Worm (Caenorhabditis elegans) whole organism, L4 larva: ENCODE data around the gene C39F7.1.

ENCODE experiments used
- F44E2.7 ChIP-seq: fragments of 200-800 bp; sonication (Bioruptor generic); IDR thresholded peaks from 2 replicates; pipeline ENCODE4 v2.1.2; 2022; ENCODE audit warnings: missing genetic modification characterization, missing compliant biosample characterization
- F49E8.2 ChIP-seq: sonication (generic microtip); optimal IDR thresholded peaks from 2 replicates; lab custom pipeline; 2016; ENCODE audit warnings: missing compliant biosample characterization, mild to moderate bottlenecking, missing genetic modification characterization, borderline replicate concordance
- T26A8.4 ChIP-seq: fragments of 200-800 bp; sonication (Bioruptor generic); IDR thresholded peaks from 2 replicates; pipeline ENCODE4 v1.3.6; 2022; ENCODE audit warnings: missing genetic modification characterization, missing compliant biosample characterization
- Y105C5A.15 ChIP-seq: fragments of 200-800 bp; sonication (Bioruptor generic); IDR thresholded peaks from 2 replicates; pipeline ENCODE4 v1.3.6; 2022; ENCODE audit warnings: missing genetic modification characterization, missing compliant biosample characterization
- Y75B8A.6 ChIP-seq: fragments of 200-800 bp; sonication (Bioruptor generic); IDR thresholded peaks from 2 replicates; pipeline ENCODE4 v1.3.6; 2022; ENCODE audit warnings: missing genetic modification reagents, missing genetic modification characterization, missing compliant biosample characterization
- ZK546.5 ChIP-seq, 2 experiments: sonication (generic microtip); optimal IDR thresholded peaks; 2 replicates each; lab custom pipeline; 2017; ENCODE audit warnings: missing biosample characterization in 2 of 2, missing genetic modification characterization in 2 of 2
- aha-1 ChIP-seq: fragments of 150-350 bp; peaks from one replicate; lab custom pipeline; 2014; ENCODE audit warnings: missing biosample characterization, missing genetic modification characterization
- ceh-28 ChIP-seq: fragments of 150-350 bp; optimal IDR thresholded peaks from 2 replicates; lab custom pipeline; 2014; ENCODE audit warnings: missing biosample characterization, missing genetic modification reagents, missing genetic modification characterization
- ceh-44 ChIP-seq: fragments of 200-800 bp; sonication (Bioruptor generic); IDR thresholded peaks from 2 replicates; pipeline ENCODE4 v1.3.6; 2022; ENCODE audit warnings: missing genetic modification reagents, missing genetic modification characterization, missing compliant biosample characterization
- ceh-62 ChIP-seq: sonication (generic microtip); optimal IDR thresholded peaks from 2 replicates; lab custom pipeline; 2017; ENCODE audit warnings: missing biosample characterization, missing genetic modification characterization
- ceh-82 ChIP-seq: sonication (generic microtip); optimal IDR thresholded peaks from 2 replicates; lab custom pipeline; 2017; ENCODE audit warnings: missing biosample characterization, missing genetic modification characterization
- cey-2 ChIP-seq: sonication (generic microtip); optimal IDR thresholded peaks from 3 replicates; lab custom pipeline; 2017; ENCODE audit warnings: missing genetic modification characterization, mild to moderate bottlenecking, missing compliant biosample characterization, antibody characterized with exemption, borderline replicate concordance; ENCODE audit not compliant: insufficient read depth
- daf-19 ChIP-seq: fragments of 200-800 bp; sonication (Bioruptor generic); conservative IDR thresholded peaks from 2 replicates; pipeline ENCODE4 v1.3.6; 2022; ENCODE audit warnings: missing genetic modification characterization, missing compliant biosample characterization
- daf-8 ChIP-seq: fragments of 200-800 bp; sonication (Bioruptor generic); IDR thresholded peaks from 2 replicates; pipeline ENCODE4 v1.3.6; 2022; ENCODE audit warnings: missing genetic modification characterization, missing compliant biosample characterization
- dmd-6 ChIP-seq: fragments of 200-800 bp; sonication (Bioruptor generic); IDR thresholded peaks from 2 replicates; pipeline ENCODE4 v1.3.6; 2022; ENCODE audit warnings: missing genetic modification reagents, missing genetic modification characterization, missing compliant biosample characterization
- dpl-1 ChIP-seq: fragments of 150-350 bp; optimal IDR thresholded peaks from 2 replicates; lab custom pipeline; 2014; ENCODE audit warnings: missing biosample characterization, missing genetic modification reagents, missing genetic modification characterization
- duxl-1 ChIP-seq: sonication (generic microtip); optimal IDR thresholded peaks from 2 replicates; lab custom pipeline; 2016; ENCODE audit warnings: mild to moderate bottlenecking, missing genetic modification characterization, moderate library complexity, missing compliant biosample characterization; ENCODE audit not compliant: poor library complexity
- egl-43 ChIP-seq: fragments of 200-800 bp; sonication (Bioruptor generic); IDR thresholded peaks from 2 replicates; pipeline ENCODE4 v1.3.6; 2022; ENCODE audit warnings: missing genetic modification reagents, missing genetic modification characterization, missing compliant biosample characterization
- fos-1 ChIP-seq: fragments of 150-350 bp; optimal IDR thresholded peaks from 2 replicates; lab custom pipeline; 2014; ENCODE audit warnings: missing biosample characterization, missing genetic modification characterization
- hmg-1.1 ChIP-seq: fragments of 200-800 bp; sonication (Bioruptor generic); IDR thresholded peaks from 2 replicates; pipeline ENCODE4 v1.3.6; 2022; ENCODE audit warnings: missing genetic modification reagents, missing genetic modification characterization, missing compliant biosample characterization
- jun-1 ChIP-seq: fragments of 150-350 bp; optimal IDR thresholded peaks from 2 replicates; lab custom pipeline; 2014; ENCODE audit warnings: missing biosample characterization, missing genetic modification reagents, missing genetic modification characterization
- lim-7 ChIP-seq: fragments of 200-800 bp; sonication (Bioruptor generic); IDR thresholded peaks from 2 replicates; pipeline ENCODE4 v1.3.6; 2022; ENCODE audit warnings: missing genetic modification characterization, missing compliant biosample characterization
- lin-13 ChIP-seq: fragments of 150-350 bp; optimal IDR thresholded peaks from 2 replicates; lab custom pipeline; 2014; ENCODE audit warnings: missing biosample characterization, missing genetic modification reagents, missing genetic modification characterization
- lin-15B ChIP-seq: fragments of 150-350 bp; sonication (generic microtip); optimal IDR thresholded peaks from 3 replicates; lab custom pipeline; 2014; ENCODE audit warnings: missing biosample characterization, missing genetic modification characterization
- lsy-2 ChIP-seq, 2 experiments: fragments of 150-350 bp in 1 of 2; sonication (generic microtip) in 1 of 2; optimal IDR thresholded peaks; 2 replicates each; lab custom pipeline; 2014 to 2017; ENCODE audit warnings: missing biosample characterization in 2 of 2, missing genetic modification characterization in 2 of 2
- madf-5 ChIP-seq, 2 experiments: fragments of 200-800 bp; sonication (Bioruptor generic); IDR thresholded peaks; 2 replicates each; pipeline ENCODE4 v1.3.6; 2022; ENCODE audit warnings: missing compliant biosample characterization in 2 of 2, missing genetic modification characterization in 2 of 2
- mxl-3 ChIP-seq: fragments of 200-800 bp; sonication (Bioruptor generic); optimal IDR thresholded peaks from 2 replicates; lab custom pipeline; 2018; ENCODE audit warnings: mild to moderate bottlenecking, missing genetic modification characterization, missing compliant biosample characterization
- nhr-111 ChIP-seq: fragments of 200-800 bp; sonication (Bioruptor generic); optimal IDR thresholded peaks from 2 replicates; lab custom pipeline; 2018; ENCODE audit warnings: mild to moderate bottlenecking, missing genetic modification characterization, missing compliant biosample characterization
- nhr-237 ChIP-seq: sonication (generic microtip); optimal IDR thresholded peaks from 2 replicates; lab custom pipeline; 2017; ENCODE audit warnings: missing biosample characterization, missing genetic modification characterization
- nhr-25 ChIP-seq: sonication (generic microtip); optimal IDR thresholded peaks from 2 replicates; lab custom pipeline; 2017; ENCODE audit warnings: missing genetic modification characterization, mild to moderate bottlenecking, missing compliant biosample characterization, antibody characterized with exemption, moderate library complexity, borderline replicate concordance; ENCODE audit not compliant: insufficient read depth
- nhr-28 ChIP-seq: fragments of 150-350 bp; optimal IDR thresholded peaks from 2 replicates; lab custom pipeline; 2014; ENCODE audit warnings: missing biosample characterization, missing genetic modification characterization
- nhr-48 ChIP-seq: sonication (generic microtip); optimal IDR thresholded peaks from 2 replicates; lab custom pipeline; 2016; ENCODE audit warnings: mild to moderate bottlenecking, missing genetic modification characterization, missing compliant biosample characterization
- pha-4 ChIP-seq, 2 experiments: fragments of 150-350 bp in 1 of 2; fragments of 200-800 bp in 1 of 2; sonication (Bioruptor generic) in 1 of 2; IDR thresholded peaks in 1 of 2; optimal IDR thresholded peaks in 1 of 2; 2 replicates each; pipeline versions ENCODE4 v1.3.6 to Lab custom; 2014 to 2022; ENCODE audit warnings: missing genetic modification characterization in 2 of 2, missing genetic modification reagents in 2 of 2, missing biosample characterization in 1 of 2, missing compliant biosample characterization in 1 of 2
- php-3 ChIP-seq: fragments of 200-800 bp; sonication (Bioruptor generic); IDR thresholded peaks from 2 replicates; pipeline ENCODE4 v1.3.6; 2022; ENCODE audit warnings: missing genetic modification reagents, missing genetic modification characterization, missing compliant biosample characterization
- pqm-1 ChIP-seq: sonication (generic microtip); optimal IDR thresholded peaks from 2 replicates; lab custom pipeline; 2017; ENCODE audit warnings: missing biosample characterization, missing genetic modification characterization
- rbr-2 ChIP-seq: sonication (generic microtip); optimal IDR thresholded peaks from 2 replicates; lab custom pipeline; 2016; ENCODE audit warnings: missing genotype, missing genetic modification characterization, missing compliant biosample characterization
- tra-1 ChIP-seq: fragments of 200-800 bp; sonication (Bioruptor generic); IDR thresholded peaks from 2 replicates; pipeline ENCODE4 v1.3.6; 2022; ENCODE audit warnings: missing genetic modification reagents, missing genetic modification characterization, missing compliant biosample characterization
- unc-130 ChIP-seq: sonication (generic microtip); optimal IDR thresholded peaks from 2 replicates; lab custom pipeline; 2016; ENCODE audit warnings: missing genetic modification reagents, missing genetic modification characterization, missing compliant biosample characterization
- unc-62 ChIP-seq, 3 experiments: fragments of 150-350 bp in 1 of 3; sonication (generic microtip); optimal IDR thresholded peaks in 2 of 3; peaks in 1 of 3; 1 replicate in 1 of 3; 2 replicates in 2 of 3; lab custom pipeline; 2014 to 2017; ENCODE audit warnings: missing biosample characterization in 3 of 3, missing genetic modification characterization in 3 of 3, missing genetic modification reagents in 3 of 3, missing genotype in 1 of 3

The C39F7.1 gene

ce11 chrV:1263939-1264823 is 4.0 kb downstream of the C39F7.1 start, which contains the start of the genes rab-1 and C39F7.5 (continued):
- TF ChIP-seq rbr-2 (tag; lab: Kevin White, UChicago) (peak; percentile 45), pha-4 (GFP tag; IDR thresholded peaks at IDR 0.05; lab: Robert Waterston, UW) (no peak), pha-4 (tag; optimal IDR thresholded peaks at IDR 0.05; lab: Kevin White, UChicago) (no peak), egl-43 (no peak), daf-19 (GFP tag; lab: Robert Waterston, UW) (no peak), ceh-62 (tag; lab: Kevin White, UChicago) (no peak), ceh-82 (tag; lab: Kevin White, UChicago) (no peak), lin-15B (tag; lab: Kevin White, UChicago) (no peak), dpl-1 (GFP tag; lab: Kevin White, UChicago) (peak; percentile 58), cey-2 (tag; lab: Kevin White, UChicago) (no peak), F49E8.2 (tag; lab: Kevin White, UChicago) (no peak), nhr-111 (GFP tag; lab: Kevin White, UChicago) (no peak), nhr-237 (no peak), fos-1 (tag; lab: Kevin White, UChicago) (no peak), ceh-28 (tag; lab: Kevin White, UChicago) (no peak), T26A8.4 (GFP tag; lab: Robert Waterston, UW) (no peak), pqm-1 (no peak), unc-130 (GFP tag; lab: Kevin White, UChicago) (no peak), lin-13 (peak; percentile 16), nhr-25 (tag; lab: Kevin White, UChicago) (no peak), aha-1 (tag; lab: Kevin White, UChicago) (peak; percentile 90), php-3 (GFP tag; lab: Robert Waterston, UW) (no peak), nhr-28 (tag; lab: Kevin White, UChicago) (peak; percentile 53), madf-5 (GFP tag; IDR thresholded peaks at IDR 0.05; lab: Robert Waterston, UW) (no peak), mxl-3 (no peak), nhr-48 (tag; lab: Kevin White, UChicago) (no peak), Y75B8A.6 (GFP tag; lab: Robert Waterston, UW) (no peak), ZK546.5 (tag; optimal IDR thresholded peaks at IDR 0.05; lab: Kevin White, UChicago) (no peak), dmd-6 (GFP tag; lab: Robert Waterston, UW) (peak; percentile 15; the same call in 1 of the 2 replicates), lim-7 (no peak)

ce11 chrV:1266540-1266939 is 6.4 kb downstream of the C39F7.1 start:
- no peak for TF ChIP-seq daf-8
- TF ChIP-seq unc-62 (GFP tag; optimal IDR thresholded peaks at IDR 0.05 in 1 of 2; lab: Kevin White, UChicago): peak in 1 of 2 experiments; percentile 68
- TF ChIP-seq unc-62 (tag; optimal IDR thresholded peaks at IDR 0.05; lab: Kevin White, UChicago): no peak
- TF ChIP-seq, all 104 proteins: peak for 1

- TF ChIP-seq duxl-1 (tag; lab: Kevin White, UChicago) (no peak), lsy-2 (tag; optimal IDR thresholded peaks at IDR 0.05; lab: Kevin White, UChicago) (no peak), ceh-44 (GFP tag; lab: Robert Waterston, UW) (no peak), hmg-1.1 (GFP tag; lab: Robert Waterston, UW) (no peak), ceh-82 (tag; lab: Kevin White, UChicago) (no peak), tra-1 (no peak), Y105C5A.15 (GFP tag; lab: Robert Waterston, UW) (no peak), F44E2.7 (GFP tag; lab: Robert Waterston, UW) (no peak), fos-1 (tag; lab: Kevin White, UChicago) (no peak), jun-1 (no peak)
Measured at ce11 chrV:1270611-1271010, 10.5 kb downstream of the C39F7.1 start, which contains the start of gene Y75B7B.1. Gene Y75B7B.1 (plus strand): TSS chrV:1270911.
